Worm (Caenorhabditis elegans): Measurements from ENCODE around the gene srh-31.
A peak's percentile ranks its signal among the peaks of the same experiment; 100 is the strongest.

srh-31 gene

DNA sequence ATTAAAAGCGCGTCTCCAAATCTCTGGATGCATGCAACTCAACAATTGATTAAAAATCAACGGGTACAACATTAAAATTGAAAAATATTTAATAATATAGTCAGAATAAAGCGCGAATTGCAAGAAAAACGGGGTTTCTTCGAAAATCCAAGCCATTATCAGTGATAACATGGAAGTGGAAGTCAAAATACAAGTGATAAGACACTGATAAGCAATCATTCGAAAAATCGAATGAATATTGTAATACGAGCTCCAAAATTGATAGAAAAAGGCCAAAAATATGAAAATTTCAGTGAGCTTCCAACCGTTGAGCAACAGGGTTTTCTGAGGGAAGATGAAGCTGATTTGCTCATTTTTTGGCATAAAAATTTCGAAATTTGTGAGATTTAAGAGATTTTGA, 12.9 kb upstream of the srh-31 start:
- TF ChIP-seq pqm-1 (tag; optimal IDR thresholded peaks at IDR 0.05) (peak; percentile 33), elt-2 (tag; optimal IDR thresholded peaks at IDR 0.05) (peak; percentile 50), ztf-11 (tag; optimal IDR thresholded peaks at IDR 0.05) (no peak)

DNA sequence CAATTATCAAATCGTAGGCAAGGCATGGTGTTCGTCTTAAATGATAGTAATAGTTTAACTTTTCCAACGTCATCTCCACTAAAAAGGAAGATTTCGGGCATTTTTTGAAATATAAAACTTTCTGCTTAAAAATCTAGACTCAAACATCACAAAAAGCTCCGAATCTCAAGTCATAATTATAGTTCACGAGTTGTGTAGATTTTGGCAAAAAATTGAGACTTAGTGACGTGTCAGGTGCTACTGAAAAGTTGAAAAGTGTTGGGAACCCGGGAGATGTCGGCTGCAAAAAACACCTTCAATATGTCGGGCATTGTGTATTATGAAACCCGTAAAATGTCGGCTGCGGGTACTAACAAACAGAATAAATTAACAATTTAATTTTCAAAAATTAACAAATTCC, 11.3 kb upstream of the srh-31 start, which contains the start of gene Y26G10.1:
TSS of gene Y26G10.1 (minus strand) at position 101 of the 400 bp plus-strand sequence.
- TF ChIP-seq lin-15B (tag; optimal IDR thresholded peaks at IDR 0.05) = no peak
- TF ChIP-seq ama-1 (optimal IDR thresholded peaks at IDR 0.05) = no peak
- TF ChIP-seq F16B12.6 (tag; optimal IDR thresholded peaks at IDR 0.05) = no peak
- TF ChIP-seq nhr-84 (tag; optimal IDR thresholded peaks at IDR 0.05) = no peak
- TF ChIP-seq nhr-19 (GFP tag; conservative IDR thresholded peaks at IDR 0.05) = no peak
- no peak for TF ChIP-seq swsn-7 (tag; optimal IDR thresholded peaks at IDR 0.05)
- TF ChIP-seq C04F5.9 (tag; optimal IDR thresholded peaks at IDR 0.05) = no peak
- no peak for TF ChIP-seq nhr-11 (tag; optimal IDR thresholded peaks at IDR 0.05)
- TF ChIP-seq jun-1 (tag; optimal IDR thresholded peaks at IDR 0.05) = no peak
- TF ChIP-seq fkh-10 (GFP tag; optimal IDR thresholded peaks at IDR 0.05) = no peak
- no peak for TF ChIP-seq pag-3 (tag; optimal IDR thresholded peaks at IDR 0.05; ENCODE audit: borderline replicate concordance, insufficient read depth)

DNA sequence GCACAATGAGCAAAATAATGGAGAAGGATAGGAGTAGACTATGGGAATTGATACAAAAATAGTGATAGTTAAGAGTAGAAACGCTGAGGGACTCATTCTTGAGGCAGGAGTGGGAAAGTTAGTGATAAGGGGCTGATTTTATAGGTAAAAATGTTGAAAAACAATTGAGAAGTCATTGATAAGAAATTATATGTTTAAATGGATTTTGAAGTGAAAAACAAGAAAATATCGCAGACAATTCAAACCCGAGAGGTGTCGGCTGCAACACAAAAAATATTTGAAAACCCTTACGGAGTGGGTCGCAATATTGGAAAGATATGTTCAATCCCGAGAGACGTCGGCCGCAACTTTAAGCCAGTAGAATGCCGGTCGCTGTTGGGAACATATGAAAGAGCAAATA, 10.4 kb upstream of the srh-31 start, which contains the start of gene spp-29:
TSS of gene spp-29 (minus strand) at position 101 of the 400 bp plus-strand sequence.
- TF ChIP-seq pax-3 (tag; optimal IDR thresholded peaks at IDR 0.05) = no peak
- no peak for TF ChIP-seq nhr-71 (tag; optimal IDR thresholded peaks at IDR 0.05)
- no peak for TF ChIP-seq fkh-4 (tag; optimal IDR thresholded peaks at IDR 0.05; ENCODE audit: borderline replicate concordance)
- TF ChIP-seq sox-4 (tag; optimal IDR thresholded peaks at IDR 0.05) = no peak
- no peak for TF ChIP-seq lir-3 (tag; optimal IDR thresholded peaks at IDR 0.05; ENCODE audit: poor library complexity)
- TF ChIP-seq blmp-1 (tag; optimal IDR thresholded peaks at IDR 0.05) = no peak
- no peak for TF ChIP-seq nhr-76 (tag; optimal IDR thresholded peaks at IDR 0.05)
- no peak for TF ChIP-seq F16B12.6 (tag; optimal IDR thresholded peaks at IDR 0.05)
- no peak for TF ChIP-seq pag-3 (tag; optimal IDR thresholded peaks at IDR 0.05; ENCODE audit: borderline replicate concordance, insufficient read depth)
- TF ChIP-seq ceh-82 (tag; optimal IDR thresholded peaks at IDR 0.05) = no peak
- TF ChIP-seq nhr-84 (tag; optimal IDR thresholded peaks at IDR 0.05) = no peak
- TF ChIP-seq nhr-28 (tag; optimal IDR thresholded peaks at IDR 0.05) = no peak
- TF ChIP-seq unc-30 (tag; optimal IDR thresholded peaks at IDR 0.05) = no peak
- TF ChIP-seq nhr-90 (tag; optimal IDR thresholded peaks at IDR 0.05; ENCODE audit: poor library complexity) = no peak
- no peak for TF ChIP-seq zip-4 (GFP tag; optimal IDR thresholded peaks at IDR 0.05)
- no peak for TF ChIP-seq snu-23 (GFP tag; optimal IDR thresholded peaks at IDR 0.05)
- no peak for TF ChIP-seq jun-1 (tag; optimal IDR thresholded peaks at IDR 0.05)

DNA sequence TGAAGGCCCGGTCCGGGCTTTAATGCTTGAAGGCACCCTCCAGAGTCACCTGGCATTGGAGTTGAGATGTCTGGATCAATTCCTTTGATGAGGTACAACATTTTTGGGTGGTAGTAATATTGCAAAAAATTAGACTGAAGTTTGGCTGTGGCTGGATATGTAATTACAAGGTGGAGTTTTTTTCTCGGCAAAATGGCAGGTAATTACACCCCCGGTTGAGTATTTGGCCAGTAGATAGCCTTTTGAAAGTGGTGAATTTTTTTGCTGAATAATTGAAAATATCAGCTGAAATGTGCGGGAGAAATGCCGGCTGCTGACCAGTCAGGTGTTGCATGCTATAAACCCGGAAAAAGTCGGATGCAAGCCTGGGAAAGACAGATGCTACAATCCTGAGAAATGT, 8.0 kb upstream of the srh-31 start, which contains the start of gene Y26G10.4:
TSS of gene Y26G10.4 (minus strand) at position 101 of the 400 bp plus-strand sequence.
- TF ChIP-seq ceh-8 (GFP tag; optimal IDR thresholded peaks at IDR 0.05) (no peak), nhr-28 (tag; optimal IDR thresholded peaks at IDR 0.05) (no peak), xbp-1 (tag; optimal IDR thresholded peaks at IDR 0.05) (no peak), pag-3 (tag; optimal IDR thresholded peaks at IDR 0.05; ENCODE audit: borderline replicate concordance, insufficient read depth) (no peak), nhr-84 (tag; optimal IDR thresholded peaks at IDR 0.05) (no peak), fkh-8 (tag; optimal IDR thresholded peaks at IDR 0.05) (no peak), nhr-90 (tag; optimal IDR thresholded peaks at IDR 0.05; ENCODE audit: poor library complexity) (no peak), lin-13 (GFP tag; optimal IDR thresholded peaks at IDR 0.05) (no peak), jun-1 (tag; optimal IDR thresholded peaks at IDR 0.05) (no peak), lin-14 (GFP tag; optimal IDR thresholded peaks at IDR 0.05) (no peak), unc-62 (GFP tag; optimal IDR thresholded peaks at IDR 0.05) (no peak), ceh-82 (tag; optimal IDR thresholded peaks at IDR 0.05) (no peak), aha-1 (tag; optimal IDR thresholded peaks at IDR 0.05) (no peak), fkh-10 (GFP tag; optimal IDR thresholded peaks at IDR 0.05) (no peak), fkh-4 (tag; optimal IDR thresholded peaks at IDR 0.05; ENCODE audit: borderline replicate concordance) (no peak), pax-3 (tag; optimal IDR thresholded peaks at IDR 0.05) (no peak)

Data from whole organism, L1 larva.